Fruit fly (Drosophila melanogaster) whole organism, embryonic: ENCODE data around the gene Fie.

Experiments used
- CG1024 ChIP-seq: fragments of 200-800 bp; sonication (Bioruptor generic); IDR thresholded peaks from 2 replicates; pipeline ENCODE4 v1.3.6; 2022; ENCODE audit warnings: missing biosample characterization, missing genetic modification characterization
- CG10366 ChIP-seq: fragments of 200-800 bp; sonication (Bioruptor generic); IDR thresholded peaks from 2 replicates; pipeline ENCODE4 v1.3.6; 2022; ENCODE audit warnings: missing biosample characterization, missing genetic modification characterization
- CG14860 ChIP-seq: fragments of 200-800 bp; sonication (Bioruptor generic); IDR thresholded peaks from 3 replicates; pipeline ENCODE4 v1.3.6; 2022; ENCODE audit warnings: missing biosample characterization, missing genetic modification characterization; ENCODE audit not compliant: partially characterized antibody
- CG15479 ChIP-seq: fragments of 200-800 bp; sonication (Bioruptor generic); optimal IDR thresholded peaks from 3 replicates; lab custom pipeline; 2019; ENCODE audit warnings: missing biosample characterization, mild to moderate bottlenecking, missing genetic modification characterization, moderate library complexity
- CG2202 ChIP-seq: fragments of 200-800 bp; sonication (Bioruptor generic); optimal IDR thresholded peaks from 2 replicates; lab custom pipeline; 2018; ENCODE audit warnings: missing biosample characterization, mild to moderate bottlenecking, missing genetic modification characterization
- CG34376 ChIP-seq: fragments of 200-800 bp; sonication (Bioruptor generic); optimal IDR thresholded peaks from 2 replicates; lab custom pipeline; 2018; ENCODE audit warnings: missing biosample characterization, mild to moderate bottlenecking, missing genetic modification characterization
- CG4360 ChIP-seq: fragments of 200-800 bp; sonication (Bioruptor generic); IDR thresholded peaks from 2 replicates; pipeline ENCODE4 v1.3.6; 2022; ENCODE audit warnings: missing biosample characterization, missing genetic modification characterization
- CG6254 ChIP-seq: fragments of 200-800 bp; sonication (Bioruptor generic); optimal IDR thresholded peaks from 3 replicates; lab custom pipeline; 2017; ENCODE audit warnings: mild to moderate bottlenecking, missing biosample characterization, missing genetic modification reagents, missing genetic modification characterization
- CG8478 ChIP-seq: fragments of >200 bp; optimal IDR thresholded peaks from 2 replicates; lab custom pipeline; 2018
- CoRest ChIP-seq: fragments of 200-800 bp; sonication (Bioruptor generic); optimal IDR thresholded peaks from 3 replicates; lab custom pipeline; 2018; ENCODE audit warnings: missing biosample characterization, mild to moderate bottlenecking, missing genetic modification characterization, moderate library complexity
- Dll ChIP-seq: fragments of 200-800 bp; sonication (Bioruptor generic); IDR thresholded peaks from 4 replicates; pipeline ENCODE4 v1.3.6; 2022; ENCODE audit warnings: missing biosample characterization, missing genetic modification characterization; ENCODE audit not compliant: partially characterized antibody
- Drgx ChIP-seq: fragments of 200-800 bp; sonication (Bioruptor generic); IDR thresholded peaks from 2 replicates; pipeline ENCODE4 v1.3.6; 2022; ENCODE audit warnings: missing biosample characterization, missing genetic modification characterization
- Fer3 ChIP-seq: fragments of 200-800 bp; sonication (Bioruptor generic); optimal IDR thresholded peaks from 2 replicates; lab custom pipeline; 2018; ENCODE audit warnings: missing biosample characterization, mild to moderate bottlenecking, missing genetic modification characterization, moderate library complexity
- Gug ChIP-seq: fragments of 200-800 bp; sonication (Bioruptor generic); IDR thresholded peaks from 4 replicates; pipeline ENCODE4 v1.3.6; 2022; ENCODE audit warnings: missing biosample characterization, missing genetic modification characterization
- HLHmδ ChIP-seq: fragments of 200-800 bp; sonication (Bioruptor generic); optimal IDR thresholded peaks from 2 replicates; lab custom pipeline; 2018; ENCODE audit warnings: missing biosample characterization, mild to moderate bottlenecking, missing genetic modification characterization, moderate library complexity
- Lim3 ChIP-seq: fragments of 200-800 bp; sonication (Bioruptor generic); IDR thresholded peaks from 2 replicates; pipeline ENCODE4 v1.3.6; 2022; ENCODE audit warnings: missing biosample characterization, missing genetic modification characterization
- Med ChIP-seq: fragments of 200-800 bp; sonication (Bioruptor generic); peaks from one replicate; lab custom pipeline; 2016; ENCODE audit warnings: missing biosample characterization, missing genetic modification characterization, mild to moderate bottlenecking, inconsistent platforms, moderate library complexity
- Scr ChIP-seq: fragments of 200-800 bp; sonication (Bioruptor generic); IDR thresholded peaks from 2 replicates; pipeline ENCODE4 v1.3.6; 2022; ENCODE audit warnings: missing biosample characterization, missing genetic modification characterization; ENCODE audit not compliant: partially characterized antibody
- Sry-δ ChIP-seq: fragments of 200-800 bp; sonication (Bioruptor generic); optimal IDR thresholded peaks from 2 replicates; lab custom pipeline; 2016; ENCODE audit warnings: missing biosample characterization, missing genetic modification characterization
- ac ChIP-seq: fragments of 200-800 bp; sonication (Bioruptor generic); optimal IDR thresholded peaks from 3 replicates; lab custom pipeline; 2017; ENCODE audit warnings: missing biosample characterization, mild to moderate bottlenecking, missing genetic modification characterization
- cg ChIP-seq: fragments of 200-800 bp; sonication (Bioruptor generic); optimal IDR thresholded peaks from 3 replicates; lab custom pipeline; 2019; ENCODE audit warnings: missing biosample characterization, mild to moderate bottlenecking, missing genetic modification characterization, moderate library complexity
- ci ChIP-seq: fragments of 200-800 bp; sonication (Bioruptor generic); IDR thresholded peaks from 3 replicates; pipeline ENCODE4 v1.3.6; 2022; ENCODE audit warnings: missing biosample characterization, missing genetic modification characterization
- crol ChIP-seq: fragments of 200-800 bp; sonication (Bioruptor generic); IDR thresholded peaks from 2 replicates; pipeline ENCODE4 v1.3.6; 2022; ENCODE audit warnings: missing biosample characterization, missing genetic modification characterization
- cwo ChIP-seq: fragments of 200-800 bp; sonication (Bioruptor generic); optimal IDR thresholded peaks from 3 replicates; lab custom pipeline; 2017; ENCODE audit warnings: missing biosample characterization, missing genetic modification characterization, mild to moderate bottlenecking, moderate library complexity, missing genetic modification reagents
- disco-r ChIP-seq: fragments of 200-800 bp; sonication (Bioruptor generic); optimal IDR thresholded peaks from 2 replicates; lab custom pipeline; 2016; ENCODE audit warnings: missing biosample characterization, missing genetic modification characterization
- eve ChIP-seq, 2 experiments: fragments of >200 bp; optimal IDR thresholded peaks; 2 replicates each; lab custom pipeline; 2017; ENCODE audit warnings: missing biosample characterization in 2 of 2, missing genetic modification characterization in 2 of 2
- ewg ChIP-seq: fragments of 200-800 bp; sonication (Bioruptor generic); optimal IDR thresholded peaks from 3 replicates; lab custom pipeline; 2017; ENCODE audit warnings: mild to moderate bottlenecking, missing biosample characterization, missing genetic modification reagents, missing genetic modification characterization
- hkb ChIP-seq, 2 experiments: fragments of 200-800 bp in 1 of 2; fragments of >200 bp in 1 of 2; sonication (Bioruptor generic) in 1 of 2; IDR thresholded peaks in 1 of 2; optimal IDR thresholded peaks in 1 of 2; 2 replicates each; pipeline versions ENCODE4 v1.3.6 to Lab custom; 2017 to 2022; ENCODE audit warnings: missing biosample characterization in 1 of 2, missing genetic modification characterization in 1 of 2
- jumu ChIP-seq: fragments of 200-800 bp; sonication (Bioruptor generic); optimal IDR thresholded peaks from 3 replicates; lab custom pipeline; 2016; ENCODE audit warnings: missing biosample characterization, missing genetic modification characterization
- kni ChIP-seq: fragments of 200-800 bp; sonication (Bioruptor generic); optimal IDR thresholded peaks from 3 replicates; lab custom pipeline; 2017; ENCODE audit warnings: mild to moderate bottlenecking, missing biosample characterization, missing genetic modification reagents, missing genetic modification characterization
- nerfin-1 ChIP-seq: fragments of 200-800 bp; sonication (Bioruptor generic); optimal IDR thresholded peaks from 3 replicates; lab custom pipeline; 2019; ENCODE audit warnings: missing biosample characterization, mild to moderate bottlenecking, missing genetic modification characterization, moderate library complexity
- nom ChIP-seq: fragments of 200-800 bp; sonication (Bioruptor generic); optimal IDR thresholded peaks from 2 replicates; lab custom pipeline; 2017; ENCODE audit warnings: missing biosample characterization, missing genetic modification characterization, mild to moderate bottlenecking, moderate library complexity, missing genetic modification reagents
- oc ChIP-seq: fragments of 200-800 bp; sonication (Bioruptor generic); optimal IDR thresholded peaks from 2 replicates; lab custom pipeline; 2018; ENCODE audit warnings: missing biosample characterization, mild to moderate bottlenecking, missing genetic modification characterization, moderate library complexity
- pfk ChIP-seq: fragments of 200-800 bp; sonication (Bioruptor generic); optimal IDR thresholded peaks from 2 replicates; lab custom pipeline; 2018; ENCODE audit warnings: missing biosample characterization, mild to moderate bottlenecking, missing genetic modification characterization, moderate library complexity
- phol ChIP-seq: fragments of 200-800 bp; sonication (Bioruptor generic); optimal IDR thresholded peaks from 3 replicates; lab custom pipeline; 2018; ENCODE audit warnings: missing biosample characterization, mild to moderate bottlenecking, missing genetic modification characterization, moderate library complexity
- pnt ChIP-seq: fragments of 200-800 bp; sonication (Bioruptor generic); optimal IDR thresholded peaks from 3 replicates; lab custom pipeline; 2016; ENCODE audit warnings: missing biosample characterization, missing genetic modification characterization
- scrt ChIP-seq: fragments of 200-800 bp; sonication (Bioruptor generic); optimal IDR thresholded peaks from 2 replicates; lab custom pipeline; 2018; ENCODE audit warnings: missing biosample characterization, mild to moderate bottlenecking, missing genetic modification characterization, moderate library complexity
- sna ChIP-seq: fragments of 200-800 bp; sonication (Bioruptor generic); IDR thresholded peaks from 2 replicates; pipeline ENCODE4 v1.3.6; 2022; ENCODE audit warnings: missing biosample characterization, missing genetic modification characterization; ENCODE audit not compliant: partially characterized antibody
- twi ChIP-seq: fragments of 200-800 bp; optimal IDR thresholded peaks from 2 replicates; lab custom pipeline; 2019; ENCODE audit warnings: missing biosample characterization, mild to moderate bottlenecking, missing genetic modification characterization, moderate library complexity
- unpg ChIP-seq: fragments of 200-800 bp; sonication (Bioruptor generic); optimal IDR thresholded peaks from 3 replicates; lab custom pipeline; 2018; ENCODE audit warnings: missing biosample characterization, mild to moderate bottlenecking, missing genetic modification characterization, moderate library complexity
- vfl ChIP-seq: fragments of 200-800 bp; sonication (Bioruptor generic); optimal IDR thresholded peaks from 2 replicates; lab custom pipeline; 2016; ENCODE audit warnings: missing biosample characterization, missing genetic modification characterization
- vvl ChIP-seq: fragments of 200-800 bp; sonication (Bioruptor generic); IDR thresholded peaks from 2 replicates; pipeline ENCODE4 v1.3.6; 2022; ENCODE audit warnings: missing biosample characterization, missing genetic modification characterization
- wek ChIP-seq: fragments of 200-800 bp; sonication (Bioruptor generic); optimal IDR thresholded peaks from 3 replicates; lab custom pipeline; 2018; ENCODE audit warnings: missing biosample characterization, mild to moderate bottlenecking, missing genetic modification characterization, moderate library complexity
- z ChIP-seq: fragments of 200-800 bp; sonication (Bioruptor generic); IDR thresholded peaks from 3 replicates; pipeline ENCODE4 v1.3.6; 2022; ENCODE audit warnings: missing biosample characterization, missing genetic modification characterization
- zen ChIP-seq: fragments of 200-800 bp; sonication (Bioruptor generic); optimal IDR thresholded peaks from 3 replicates; lab custom pipeline; 2018; ENCODE audit warnings: missing biosample characterization, mild to moderate bottlenecking, missing genetic modification characterization, moderate library complexity
- zen2 ChIP-seq: fragments of 200-800 bp; sonication (Bioruptor generic); IDR thresholded peaks from 3 replicates; pipeline ENCODE4 v1.3.6; 2022; ENCODE audit warnings: missing biosample characterization, missing genetic modification characterization; ENCODE audit not compliant: partially characterized antibody

Gene Fie

DNA sequence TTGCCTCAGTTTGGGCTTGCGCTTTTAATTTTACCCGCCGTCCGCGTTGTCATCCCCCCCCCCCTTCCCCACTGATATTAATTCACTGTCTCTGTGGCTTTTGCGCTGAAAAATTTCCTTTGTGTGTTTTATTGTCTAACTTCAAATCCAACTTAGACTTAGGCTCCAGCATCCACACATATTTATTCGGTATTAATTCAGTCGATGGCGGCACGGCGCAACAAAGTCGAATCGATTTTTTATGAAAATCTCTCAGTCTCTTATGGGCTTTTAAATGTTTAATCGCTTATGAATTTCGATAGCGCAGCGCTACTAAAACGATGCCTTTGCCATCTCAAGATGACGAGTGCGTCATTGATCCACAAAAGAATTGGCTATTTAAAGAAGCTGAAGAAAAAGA lies 16.4 kb upstream of the Fie start (continued):
- TF ChIP-seq cwo (no peak), vfl (GFP tag; lab: Kevin White, UChicago) (no peak), disco-r (GFP tag; lab: Kevin White, UChicago) (no peak), CG2202 (tag; lab: Kevin White, UChicago) (no peak), CoRest (no peak), Gug (GFP tag; lab: Robert Waterston, UW) (no peak), sna (no peak), CG14860 (GFP tag; lab: Robert Waterston, UW) (no peak), wek (GFP tag; lab: Kevin White, UChicago) (no peak), hkb (optimal IDR thresholded peaks at IDR 0.05; lab: Kevin White, UChicago) (no peak), hkb (GFP tag; IDR thresholded peaks at IDR 0.05; lab: Robert Waterston, UW) (no peak), oc (tag; lab: Kevin White, UChicago) (peak; percentile 51), jumu (GFP tag; lab: Kevin White, UChicago) (no peak), crol (GFP tag; lab: Robert Waterston, UW) (peak; percentile 49; the same call in 1 of the 2 replicates), pnt (GFP tag; lab: Kevin White, UChicago) (no peak)

DNA sequence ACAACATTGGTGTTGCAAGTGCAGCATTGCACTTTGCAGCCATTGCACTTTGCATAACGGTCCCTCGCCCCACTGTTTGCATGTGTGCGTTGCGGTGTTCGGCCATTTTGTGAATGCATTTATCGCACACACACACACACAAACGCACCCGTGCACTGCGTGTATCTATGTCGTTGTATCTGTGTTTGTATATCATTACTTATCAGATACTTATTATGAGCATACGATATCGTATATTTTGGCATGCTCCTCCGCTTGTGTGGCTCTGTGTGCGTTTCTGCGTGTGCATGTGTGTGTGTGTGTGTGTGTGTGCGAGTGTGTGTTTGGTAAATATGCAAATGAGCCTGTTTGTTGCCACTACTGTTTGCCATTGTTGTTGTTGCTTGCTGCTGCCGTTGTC lies 15.5 kb upstream of the Fie start:
- no peak for TF ChIP-seq nerfin-1 (tag; lab: Kevin White, UChicago)
- peak; percentile 77 for TF ChIP-seq cg (GFP tag; lab: Kevin White, UChicago)
- TF ChIP-seq phol (tag; lab: Kevin White, UChicago), result no peak
- no peak for TF ChIP-seq ac (GFP tag; lab: Kevin White, UChicago)
- peak; percentile 65; the same call in 1 of the 2 replicates for TF ChIP-seq vvl (GFP tag; lab: Robert Waterston, UW)
- TF ChIP-seq CG4360 (GFP tag; lab: Robert Waterston, UW), result peak; percentile 79
- peak; percentile 60; the same call in 1 of the 3 replicates for TF ChIP-seq z (GFP tag; lab: Robert Waterston, UW)
- peak; percentile 57 for TF ChIP-seq zen (tag; lab: Kevin White, UChicago)
- 0 out of 3 replicates have a peak, but pooled peaks have one; percentile 9 for TF ChIP-seq ci (GFP tag; lab: Robert Waterston, UW)
- TF ChIP-seq CG1024, result no peak
- TF ChIP-seq jumu (GFP tag; lab: Kevin White, UChicago), result no peak
- TF ChIP-seq unpg (GFP tag; lab: Kevin White, UChicago), result no peak
- TF ChIP-seq Med (GFP tag; lab: Kevin White, UChicago), result peak; percentile 34
- peak; percentile 66 for TF ChIP-seq CG8478
- TF ChIP-seq Sry-δ (GFP tag; lab: Kevin White, UChicago), result no peak
- peak; percentile 2 for TF ChIP-seq CG6254 (GFP tag; lab: Kevin White, UChicago)
- peak; percentile 34 for TF ChIP-seq kni
- TF ChIP-seq eve (GFP tag; optimal IDR thresholded peaks at IDR 0.05; lab: Kevin White, UChicago), result no peak
- TF ChIP-seq HLHmδ (GFP tag; lab: Kevin White, UChicago), result peak; percentile 7
- TF ChIP-seq CG15479 (GFP tag; lab: Kevin White, UChicago), result peak; percentile 79
- no peak for TF ChIP-seq CG34376 (GFP tag; lab: Kevin White, UChicago)
- TF ChIP-seq Dll (GFP tag; lab: Robert Waterston, UW), result 0 out of 4 replicates have a peak, but pooled peaks have one; percentile 16
- TF ChIP-seq, all 482 proteins: peak for 13

DNA sequence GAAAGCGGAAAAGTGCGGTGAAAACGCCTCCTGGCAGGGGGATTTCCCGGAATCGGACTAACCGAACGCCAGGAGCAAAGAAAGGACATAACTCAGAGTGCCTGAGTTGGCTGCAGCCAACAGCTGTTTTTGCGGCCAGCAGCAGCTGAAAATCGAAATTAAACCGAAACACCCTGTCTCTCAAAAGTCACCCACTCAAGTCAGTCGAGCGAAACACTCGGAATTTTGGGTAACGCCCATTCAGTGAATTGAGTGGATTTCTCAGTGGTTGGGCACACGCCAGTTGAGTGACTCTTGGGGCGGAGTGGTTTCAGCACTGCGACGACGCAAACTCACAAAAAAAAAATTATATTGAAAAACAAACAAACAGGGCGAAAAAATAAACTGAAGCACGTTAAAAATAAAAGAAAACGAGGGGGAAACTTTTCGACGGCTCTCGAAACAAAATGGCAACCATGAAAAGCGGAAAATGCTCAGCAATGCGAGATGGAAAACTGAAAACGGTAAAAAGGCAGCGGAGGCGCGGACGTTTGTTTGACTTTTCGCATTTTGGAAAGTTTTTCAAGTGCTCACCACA lies 13.6 kb upstream of the Fie start:
- TF ChIP-seq twi, result peak; percentile 46
- TF ChIP-seq CG10366 (GFP tag; lab: Robert Waterston, UW), result peak; percentile 61
- TF ChIP-seq nom (GFP tag; lab: Kevin White, UChicago), result peak; percentile 95
- no peak for TF ChIP-seq Lim3 (GFP tag; lab: Robert Waterston, UW)
- no peak for TF ChIP-seq Fer3
- peak; percentile 27 for TF ChIP-seq Med (GFP tag; lab: Kevin White, UChicago)
- TF ChIP-seq CG6254 (GFP tag; lab: Kevin White, UChicago), result peak; percentile 99
- TF ChIP-seq ewg (GFP tag; lab: Kevin White, UChicago), result peak; percentile 21
- TF ChIP-seq scrt, result no peak
- TF ChIP-seq Drgx (GFP tag; lab: Robert Waterston, UW), result peak; percentile 88
- TF ChIP-seq Scr (GFP tag; lab: Robert Waterston, UW), result peak; percentile 13
- TF ChIP-seq CG34376 (GFP tag; lab: Kevin White, UChicago), result peak; percentile 21
- peak; percentile 27; the same call in 1 of the 3 replicates for TF ChIP-seq zen2 (GFP tag; lab: Robert Waterston, UW)
- 0 out of 2 replicates have a peak, but pooled peaks have one; percentile 49 for TF ChIP-seq sna
- no peak for TF ChIP-seq pfk (GFP tag; lab: Kevin White, UChicago)
- TF ChIP-seq CoRest, result no peak
